Worm (Caenorhabditis elegans) whole organism, L3 larva: Measurements from ENCODE around the gene tbx-33.
A peak's percentile ranks its signal among the peaks of the same experiment; 100 is the strongest.

Source experiments
- R02D3.7 ChIP-seq: fragments of 150-350 bp; optimal IDR thresholded peaks from 2 replicates; lab custom pipeline; 2014; ENCODE audit warnings: missing biosample characterization, missing genetic modification characterization
- ZK546.5 ChIP-seq: sonication (generic microtip); optimal IDR thresholded peaks from 2 replicates; lab custom pipeline; 2017; ENCODE audit warnings: missing biosample characterization, missing genetic modification characterization
- aly-2 ChIP-seq: fragments of 150-350 bp; optimal IDR thresholded peaks from 2 replicates; lab custom pipeline; 2014; ENCODE audit warnings: missing biosample characterization, missing genetic modification characterization
- ceh-28 ChIP-seq: fragments of 150-350 bp; optimal IDR thresholded peaks from 2 replicates; lab custom pipeline; 2014; ENCODE audit warnings: missing biosample characterization, missing genetic modification reagents, missing genetic modification characterization
- ceh-82 ChIP-seq: fragments of 150-350 bp; optimal IDR thresholded peaks from 2 replicates; lab custom pipeline; 2014; ENCODE audit warnings: missing biosample characterization, missing genetic modification characterization
- ceh-9 ChIP-seq: sonication (generic microtip); optimal IDR thresholded peaks from 2 replicates; lab custom pipeline; 2018; ENCODE audit warnings: missing biosample characterization, missing genetic modification characterization
- daf-12 ChIP-seq: fragments of 150-350 bp; optimal IDR thresholded peaks from 2 replicates; lab custom pipeline; 2014; ENCODE audit warnings: missing biosample characterization, missing genetic modification reagents, missing genetic modification characterization
- egl-5 ChIP-seq: fragments of 150-350 bp; optimal IDR thresholded peaks from 2 replicates; lab custom pipeline; 2017; ENCODE audit warnings: missing biosample characterization, missing genetic modification reagents, missing genetic modification characterization, inconsistent platforms
- elt-1 ChIP-seq: fragments of 150-350 bp; optimal IDR thresholded peaks from 2 replicates; lab custom pipeline; 2014; ENCODE audit warnings: missing biosample characterization, missing genetic modification characterization
- elt-2 ChIP-seq: sonication (generic microtip); optimal IDR thresholded peaks from 2 replicates; lab custom pipeline; 2016; ENCODE audit warnings: missing genetic modification reagents, mild to moderate bottlenecking, missing genetic modification characterization, missing compliant biosample characterization
- elt-3 ChIP-seq, 3 experiments: fragments of 150-350 bp in 1 of 3; sonication (generic microtip) in 2 of 3; optimal IDR thresholded peaks; 2 replicates in 2 of 3; 4 replicates in 1 of 3; lab custom pipeline; 2014 to 2017; ENCODE audit warnings: missing biosample characterization in 3 of 3, missing genetic modification characterization in 3 of 3
- fkh-10 ChIP-seq: sonication (generic microtip); optimal IDR thresholded peaks from 2 replicates; lab custom pipeline; 2017; ENCODE audit warnings: missing biosample characterization, missing genetic modification reagents, missing genetic modification characterization
- fkh-2 ChIP-seq: fragments of 150-350 bp; optimal IDR thresholded peaks from 2 replicates; lab custom pipeline; 2014; ENCODE audit warnings: missing biosample characterization, missing genetic modification reagents, missing genetic modification characterization
- fos-1 ChIP-seq: fragments of 150-350 bp; optimal IDR thresholded peaks from 2 replicates; lab custom pipeline; 2014; ENCODE audit warnings: missing biosample characterization, missing genetic modification characterization
- hmg-11 ChIP-seq: sonication (generic microtip); optimal IDR thresholded peaks from 2 replicates; lab custom pipeline; 2016; ENCODE audit warnings: missing genetic modification characterization, missing compliant biosample characterization
- lin-15B ChIP-seq: fragments of 150-350 bp; optimal IDR thresholded peaks from 2 replicates; lab custom pipeline; 2014; ENCODE audit warnings: missing biosample characterization, missing genetic modification characterization
- lin-39 ChIP-seq: fragments of 150-350 bp; optimal IDR thresholded peaks from 2 replicates; lab custom pipeline; 2018; ENCODE audit warnings: missing biosample characterization, missing genetic modification reagents, missing genetic modification characterization
- lsy-12 ChIP-seq: sonication (generic microtip); optimal IDR thresholded peaks from 2 replicates; lab custom pipeline; 2016; ENCODE audit warnings: mild to moderate bottlenecking, missing genetic modification characterization, missing compliant biosample characterization
- mdl-1 ChIP-seq: fragments of 150-350 bp; optimal IDR thresholded peaks from 2 replicates; lab custom pipeline; 2014; ENCODE audit warnings: missing biosample characterization, missing genetic modification characterization
- mml-1 ChIP-seq: fragments of 150-350 bp; sonication (generic microtip); optimal IDR thresholded peaks from 3 replicates; lab custom pipeline; 2014; ENCODE audit warnings: missing biosample characterization, missing genetic modification characterization
- nfya-1 ChIP-seq: sonication (generic microtip); optimal IDR thresholded peaks from 2 replicates; lab custom pipeline; 2017; ENCODE audit warnings: missing genetic modification characterization, mild to moderate bottlenecking, missing compliant biosample characterization, antibody characterized with exemption, moderate library complexity; ENCODE audit not compliant: insufficient read depth
- nhr-12 ChIP-seq: fragments of 150-350 bp; optimal IDR thresholded peaks from 2 replicates; lab custom pipeline; 2014; ENCODE audit warnings: missing biosample characterization, missing genetic modification characterization
- nhr-23 ChIP-seq: fragments of 150-350 bp; optimal IDR thresholded peaks from 2 replicates; lab custom pipeline; 2014; ENCODE audit warnings: missing biosample characterization, missing genetic modification reagents, missing genetic modification characterization
- nhr-25 ChIP-seq: sonication (generic microtip); optimal IDR thresholded peaks from 2 replicates; lab custom pipeline; 2017; ENCODE audit warnings: missing biosample characterization, missing genetic modification characterization
- nhr-43 ChIP-seq: sonication (generic microtip); optimal IDR thresholded peaks from 2 replicates; lab custom pipeline; 2016; ENCODE audit warnings: mild to moderate bottlenecking, missing genetic modification characterization, missing compliant biosample characterization; ENCODE audit not compliant: poor library complexity, severe bottlenecking
- nhr-67 ChIP-seq: fragments of 150-350 bp; optimal IDR thresholded peaks from 2 replicates; lab custom pipeline; 2014; ENCODE audit warnings: missing biosample characterization, missing genetic modification characterization
- nhr-76 ChIP-seq: fragments of 150-350 bp; sonication (generic microtip); optimal IDR thresholded peaks from 5 replicates; lab custom pipeline; 2014; ENCODE audit warnings: missing biosample characterization, missing genetic modification characterization
- nhr-77 ChIP-seq: fragments of 150-350 bp; optimal IDR thresholded peaks from 2 replicates; lab custom pipeline; 2014; ENCODE audit warnings: missing biosample characterization, missing genetic modification characterization
- pha-4 ChIP-seq: fragments of 150-350 bp; optimal IDR thresholded peaks from 2 replicates; lab custom pipeline; 2014; ENCODE audit warnings: missing biosample characterization, missing genetic modification reagents, missing genetic modification characterization
- pqm-1 ChIP-seq: fragments of 150-350 bp; optimal IDR thresholded peaks from 2 replicates; lab custom pipeline; 2017; ENCODE audit warnings: missing biosample characterization, missing genetic modification characterization, inconsistent platforms
- snpc-4 ChIP-seq: fragments of 150-350 bp; optimal IDR thresholded peaks from 2 replicates; lab custom pipeline; 2014; ENCODE audit warnings: missing biosample characterization, missing genetic modification characterization
- unc-39 ChIP-seq: sonication (generic microtip); optimal IDR thresholded peaks from 4 replicates; lab custom pipeline; 2017; ENCODE audit warnings: missing biosample characterization, missing genetic modification characterization
- unc-62 ChIP-seq: fragments of 150-350 bp; sonication (generic microtip); optimal IDR thresholded peaks from 4 replicates; lab custom pipeline; 2014; ENCODE audit warnings: missing biosample characterization, missing genetic modification reagents, missing genetic modification characterization
- ztf-11 ChIP-seq: fragments of 150-350 bp; optimal IDR thresholded peaks from 2 replicates; lab custom pipeline; 2014; ENCODE audit warnings: missing biosample characterization, missing genetic modification characterization
- ztf-4 ChIP-seq: fragments of 150-350 bp; optimal IDR thresholded peaks from 2 replicates; lab custom pipeline; 2014; ENCODE audit warnings: missing biosample characterization, missing genetic modification characterization

The tbx-33 gene

ce11 chrIII:11656389-11656788 is 19.7 kb upstream of the tbx-33 start:
- no peak for TF ChIP-seq unc-39 (tag; lab: Kevin White, UChicago)
- no peak for TF ChIP-seq nhr-67 (tag; lab: Kevin White, UChicago)
- peak; percentile 54 for TF ChIP-seq nfya-1 (tag; lab: Kevin White, UChicago)
- TF ChIP-seq, all 47 proteins: peak for 1

- no peak for TF ChIP-seq fos-1
- no peak for TF ChIP-seq mdl-1 (tag; lab: Kevin White, UChicago)
- TF ChIP-seq unc-62 = no peak
- TF ChIP-seq nhr-43 (tag; lab: Kevin White, UChicago) = no peak
Measured at ce11 chrIII:11651430-11651829, 14.8 kb upstream of the tbx-33 start.

- TF ChIP-seq nhr-76 (tag; lab: Kevin White, UChicago) (no peak), ceh-28 (tag; lab: Kevin White, UChicago) (no peak)
Measured at ce11 chrIII:11650152-11650551, 13.5 kb upstream of the tbx-33 start, which contains the start of gene faah-6. Gene faah-6, plus strand, starts transcription at chrIII:11650452.

- peak; percentile 14 for TF ChIP-seq lin-15B (tag; lab: Kevin White, UChicago)
- TF ChIP-seq snpc-4 (tag; lab: Kevin White, UChicago) = no peak
- TF ChIP-seq nfya-1 (tag; lab: Kevin White, UChicago) = peak; percentile 65
- no peak for TF ChIP-seq fkh-2
- peak; percentile 59 for TF ChIP-seq fkh-10
Measured at ce11 chrIII:11641347-11641746, 4.7 kb upstream of the tbx-33 start.

ce11 chrIII:11635000-11635399 is 1.6 kb downstream of the tbx-33 start:
- TF ChIP-seq elt-3 (tag; optimal IDR thresholded peaks at IDR 0.05; lab: Kevin White, UChicago) (no peak), fos-1 (no peak), nhr-77 (no peak), nhr-25 (tag; lab: Kevin White, UChicago) (no peak)

ce11 chrIII:11633444-11633843 is 3.2 kb downstream of the tbx-33 start:
- TF ChIP-seq nhr-76 (tag; lab: Kevin White, UChicago) (no peak), ztf-4 (tag; lab: Kevin White, UChicago) (no peak), ceh-9 (tag; lab: Kevin White, UChicago) (no peak), nhr-12 (tag; lab: Kevin White, UChicago) (no peak), daf-12 (tag; lab: Kevin White, UChicago) (no peak)

ce11 chrIII:11632376-11632775 is 4.3 kb downstream of the tbx-33 start:
- TF ChIP-seq ceh-28 (tag; lab: Kevin White, UChicago) (no peak), snpc-4 (tag; lab: Kevin White, UChicago) (no peak), lin-39 (tag; lab: Kevin White, UChicago) (no peak), elt-1 (tag; lab: Kevin White, UChicago) (no peak), lsy-12 (tag; lab: Kevin White, UChicago) (no peak), R02D3.7 (tag; lab: Kevin White, UChicago) (no peak), nhr-23 (tag; lab: Kevin White, UChicago) (peak; percentile 51)

ce11 chrIII:11631111-11631510 is 5.5 kb downstream of the tbx-33 start:
- TF ChIP-seq pqm-1 (tag; lab: Kevin White, UChicago) = peak; percentile 56
- no peak for TF ChIP-seq nhr-76 (tag; lab: Kevin White, UChicago)
- no peak for TF ChIP-seq egl-5 (tag; lab: Kevin White, UChicago)
- TF ChIP-seq ztf-4 (tag; lab: Kevin White, UChicago) = no peak
- no peak for TF ChIP-seq ZK546.5 (tag; lab: Kevin White, UChicago)
- no peak for TF ChIP-seq fos-1
- TF ChIP-seq nhr-77 = no peak
- no peak for TF ChIP-seq hmg-11 (tag; lab: Kevin White, UChicago)
- TF ChIP-seq ceh-82 = no peak
- TF ChIP-seq daf-12 (tag; lab: Kevin White, UChicago) = no peak
- TF ChIP-seq elt-2 = peak; percentile 46
- TF ChIP-seq ztf-11 = no peak
- no peak for TF ChIP-seq aly-2 (tag; lab: Kevin White, UChicago)
- no peak for TF ChIP-seq pha-4 (tag; lab: Kevin White, UChicago)
- no peak for TF ChIP-seq mml-1 (tag; lab: Kevin White, UChicago)
- TF ChIP-seq, all 47 proteins: peak for 2
